Worm (Caenorhabditis elegans): ENCODE measurements around the gene srsx-17.

DNA sequence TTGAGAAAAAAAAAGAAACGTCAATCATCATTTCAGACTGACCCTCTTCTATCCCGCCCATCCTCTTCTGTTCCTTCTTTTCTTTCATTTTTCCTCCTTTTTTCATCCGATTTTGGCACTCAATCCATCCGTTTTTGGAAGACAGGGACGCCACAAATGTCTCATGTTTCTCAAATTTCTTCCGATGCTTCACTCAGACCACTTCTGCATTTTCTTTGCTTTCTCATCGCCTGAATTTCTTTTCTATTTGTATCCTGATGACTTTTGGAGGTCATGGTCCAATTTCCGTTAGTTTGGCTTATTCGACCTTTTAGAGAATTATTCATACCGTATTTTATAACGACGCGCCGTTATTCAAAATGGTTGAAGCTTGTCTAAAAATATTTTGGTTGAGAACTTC is 45.1 kb downstream of the srsx-17 start:
- no peak for TF ChIP-seq let-607 (tag; optimal IDR thresholded peaks at IDR 0.05)
- no peak for TF ChIP-seq efl-1 (GFP tag; optimal IDR thresholded peaks at IDR 0.05)
- no peak for TF ChIP-seq pbrm-1 (GFP tag; IDR thresholded peaks at IDR 0.05)
- no peak for TF ChIP-seq snpc-4 (GFP tag; optimal IDR thresholded peaks at IDR 0.05)
- no peak for TF ChIP-seq snpc-4 (tag; optimal IDR thresholded peaks at IDR 0.05)
- no peak for TF ChIP-seq madf-8 (GFP tag; conservative IDR thresholded peaks at IDR 0.05)
- no peak for TF ChIP-seq gei-17 (GFP tag; optimal IDR thresholded peaks at IDR 0.05)

Measured in whole organism, young adult.